Worm (Caenorhabditis elegans): ENCODE results near the gene F45D11.11.
"Not testable (repeated sequence)": the region's sequence is repeated elsewhere in the genome, so short reads cannot be mapped to it uniquely, and the experiment has no call there.

The F45D11.11 gene

ce11 chrII:996112-996511 is at the start of gene F45D11.11:
TSS of gene F45D11.11 (minus strand) at chrII:996212.
- TF ChIP-seq tra-4, B0310.2, ceh-36 (tag; optimal IDR thresholded peaks at IDR 0.05): not testable (repeated sequence)

- TF ChIP-seq F13C5.2 (tag; optimal IDR thresholded peaks at IDR 0.05) (no peak), sea-1 (GFP tag; conservative IDR thresholded peaks at IDR 0.05) (no peak), hmg-4 (GFP tag; optimal IDR thresholded peaks at IDR 0.05) (no peak), ama-1 (optimal IDR thresholded peaks at IDR 0.05) (no peak), scrt-1 (GFP tag; IDR thresholded peaks at IDR 0.05) (no peak), tra-4 (tag; optimal IDR thresholded peaks at IDR 0.05) (no peak), tbx-37 (GFP tag; conservative IDR thresholded peaks at IDR 0.05) (no peak), ets-7 (tag; optimal IDR thresholded peaks at IDR 0.05) (no peak), hmbx-1 (tag; optimal IDR thresholded peaks at IDR 0.05) (no peak), B0310.2 (tag; optimal IDR thresholded peaks at IDR 0.05) (no peak), flt-1 (GFP tag; IDR thresholded peaks at IDR 0.05) (no peak), ceh-36 (tag; optimal IDR thresholded peaks at IDR 0.05) (no peak), tbx-11 (GFP tag; IDR thresholded peaks at IDR 0.05) (no peak), hnd-1 (tag; optimal IDR thresholded peaks at IDR 0.05) (no peak)
Observed at ce11 chrII:1045692-1046091, 49.7 kb upstream of the F45D11.11 start, which contains the start of gene str-148. TSS of gene str-148 (plus strand) at chrII:1045992.

- TF ChIP-seq ets-7 (tag; optimal IDR thresholded peaks at IDR 0.05); aly-1 (tag; optimal IDR thresholded peaks at IDR 0.05); sea-1 (GFP tag; conservative IDR thresholded peaks at IDR 0.05): not testable (repeated sequence)
Observed at ce11 chrII:1043932-1044331, 47.9 kb upstream of the F45D11.11 start, which contains the start of gene fbxb-45. TSS of gene fbxb-45 (minus strand) at chrII:1044032.

- TF ChIP-seq hnd-1 (tag; optimal IDR thresholded peaks at IDR 0.05) (no peak), aly-1 (tag; optimal IDR thresholded peaks at IDR 0.05) (no peak), scrt-1 (GFP tag; IDR thresholded peaks at IDR 0.05) (no peak), tra-4 (tag; optimal IDR thresholded peaks at IDR 0.05) (no peak), ceh-13 (GFP tag; optimal IDR thresholded peaks at IDR 0.05) (no peak), hmbx-1 (tag; optimal IDR thresholded peaks at IDR 0.05) (no peak), tbx-37 (GFP tag; conservative IDR thresholded peaks at IDR 0.05) (no peak), ceh-36 (tag; optimal IDR thresholded peaks at IDR 0.05) (no peak), sea-1 (GFP tag; conservative IDR thresholded peaks at IDR 0.05) (no peak), ama-1 (optimal IDR thresholded peaks at IDR 0.05) (no peak), flt-1 (GFP tag; IDR thresholded peaks at IDR 0.05) (no peak), tbx-11 (GFP tag; IDR thresholded peaks at IDR 0.05) (no peak), hmg-4 (GFP tag; optimal IDR thresholded peaks at IDR 0.05) (no peak), ets-7 (tag; optimal IDR thresholded peaks at IDR 0.05) (no peak)
Observed at ce11 chrII:1042227-1042626, 46.2 kb upstream of the F45D11.11 start, which contains the start of gene fbxb-41. TSS of gene fbxb-41 (minus strand) at chrII:1042327.

- TF ChIP-seq ceh-13 (GFP tag; optimal IDR thresholded peaks at IDR 0.05) = no peak
- TF ChIP-seq B0310.2 (tag; optimal IDR thresholded peaks at IDR 0.05) = no peak
- TF ChIP-seq F13C5.2 (tag; optimal IDR thresholded peaks at IDR 0.05) = no peak
- no peak for TF ChIP-seq ets-7 (tag; optimal IDR thresholded peaks at IDR 0.05)
- no peak for TF ChIP-seq ama-1 (optimal IDR thresholded peaks at IDR 0.05)
- no peak for TF ChIP-seq ceh-36 (tag; optimal IDR thresholded peaks at IDR 0.05)
- no peak for TF ChIP-seq tbx-11 (GFP tag; IDR thresholded peaks at IDR 0.05)
- TF ChIP-seq tbx-37 (GFP tag; conservative IDR thresholded peaks at IDR 0.05) = no peak
- no peak for TF ChIP-seq pes-1 (GFP tag; IDR thresholded peaks at IDR 0.05)
- TF ChIP-seq flt-1 (GFP tag; IDR thresholded peaks at IDR 0.05) = no peak
- no peak for TF ChIP-seq hmg-4 (GFP tag; optimal IDR thresholded peaks at IDR 0.05)
- TF ChIP-seq aly-1 (tag; optimal IDR thresholded peaks at IDR 0.05) = no peak
- no peak for TF ChIP-seq hmbx-1 (tag; optimal IDR thresholded peaks at IDR 0.05)
- TF ChIP-seq tra-4 (tag; optimal IDR thresholded peaks at IDR 0.05) = no peak
Observed at ce11 chrII:1040464-1040863, 44.5 kb upstream of the F45D11.11 start, which contains the start of gene fbxb-39. TSS of gene fbxb-39 (minus strand) at chrII:1040564.

- TF ChIP-seq hnd-1 (tag; optimal IDR thresholded peaks at IDR 0.05) (no peak), sea-1 (GFP tag; conservative IDR thresholded peaks at IDR 0.05) (no peak), F13C5.2 (tag; optimal IDR thresholded peaks at IDR 0.05) (no peak), ets-7 (tag; optimal IDR thresholded peaks at IDR 0.05) (no peak), B0310.2 (tag; optimal IDR thresholded peaks at IDR 0.05) (no peak), aly-1 (tag; optimal IDR thresholded peaks at IDR 0.05) (no peak), scrt-1 (GFP tag; IDR thresholded peaks at IDR 0.05) (no peak), hmbx-1 (tag; optimal IDR thresholded peaks at IDR 0.05) (no peak), hmg-4 (GFP tag; optimal IDR thresholded peaks at IDR 0.05) (no peak), flt-1 (GFP tag; IDR thresholded peaks at IDR 0.05) (no peak), tbx-37 (GFP tag; conservative IDR thresholded peaks at IDR 0.05) (no peak), ceh-36 (tag; optimal IDR thresholded peaks at IDR 0.05) (no peak), ama-1 (optimal IDR thresholded peaks at IDR 0.05) (no peak), pes-1 (GFP tag; IDR thresholded peaks at IDR 0.05) (no peak), tra-4 (tag; optimal IDR thresholded peaks at IDR 0.05) (no peak), tbx-11 (GFP tag; IDR thresholded peaks at IDR 0.05) (no peak), ceh-13 (GFP tag; optimal IDR thresholded peaks at IDR 0.05) (no peak)
Observed at ce11 chrII:1028602-1029001, 32.6 kb upstream of the F45D11.11 start, which contains the start of gene math-34. TSS of gene math-34 (plus strand) at chrII:1028972.

ce11 chrII:1026670-1027069 is 30.7 kb upstream of the F45D11.11 start, which contains the start of gene M01D1.12:
TSS of gene M01D1.12 (plus strand) at chrII:1026970.
- no peak for TF ChIP-seq hmg-4 (GFP tag; optimal IDR thresholded peaks at IDR 0.05)
- TF ChIP-seq flt-1 (GFP tag; IDR thresholded peaks at IDR 0.05) = no peak
- no peak for TF ChIP-seq scrt-1 (GFP tag; IDR thresholded peaks at IDR 0.05)
- TF ChIP-seq B0310.2 (tag; optimal IDR thresholded peaks at IDR 0.05) = no peak
- no peak for TF ChIP-seq aly-1 (tag; optimal IDR thresholded peaks at IDR 0.05)
- TF ChIP-seq ceh-36 (tag; optimal IDR thresholded peaks at IDR 0.05) = no peak
- TF ChIP-seq ama-1 (optimal IDR thresholded peaks at IDR 0.05) = no peak
- TF ChIP-seq tbx-37 (GFP tag; conservative IDR thresholded peaks at IDR 0.05) = no peak
- TF ChIP-seq F13C5.2 (tag; optimal IDR thresholded peaks at IDR 0.05) = no peak
- TF ChIP-seq hmbx-1 (tag; optimal IDR thresholded peaks at IDR 0.05) = no peak
- TF ChIP-seq sea-1 (GFP tag; conservative IDR thresholded peaks at IDR 0.05) = no peak
- TF ChIP-seq tra-4 (tag; optimal IDR thresholded peaks at IDR 0.05) = no peak
- no peak for TF ChIP-seq pes-1 (GFP tag; IDR thresholded peaks at IDR 0.05)
- TF ChIP-seq ets-7 (tag; optimal IDR thresholded peaks at IDR 0.05) = no peak
- TF ChIP-seq ceh-13 (GFP tag; optimal IDR thresholded peaks at IDR 0.05) = no peak
- TF ChIP-seq tbx-11 (GFP tag; IDR thresholded peaks at IDR 0.05) = no peak
- TF ChIP-seq hnd-1 (tag; optimal IDR thresholded peaks at IDR 0.05) = no peak

All from whole organism, early embryonic.